Worm (Caenorhabditis elegans): Measurements from ENCODE around the gene dph-3.

ce11 chrIV:9718396-9718795 is 11.4 kb downstream of the dph-3 start:
- TF ChIP-seq tra-4 (tag; optimal IDR thresholded peaks at IDR 0.05) (no peak), ceh-36 (tag; optimal IDR thresholded peaks at IDR 0.05) (no peak), sea-1 (GFP tag; conservative IDR thresholded peaks at IDR 0.05) (no peak), ets-7 (tag; optimal IDR thresholded peaks at IDR 0.05) (no peak), tbx-11 (GFP tag; IDR thresholded peaks at IDR 0.05) (no peak), scrt-1 (GFP tag; IDR thresholded peaks at IDR 0.05) (no peak), hmg-4 (GFP tag; optimal IDR thresholded peaks at IDR 0.05) (no peak), ceh-13 (GFP tag; optimal IDR thresholded peaks at IDR 0.05) (no peak), pes-1 (GFP tag; IDR thresholded peaks at IDR 0.05) (no peak), ama-1 (optimal IDR thresholded peaks at IDR 0.05) (no peak), flt-1 (GFP tag; IDR thresholded peaks at IDR 0.05) (no peak)
